Fruit fly (Drosophila melanogaster): Measurements from ENCODE around the gene mas.

Gene mas

dm6 chr3L:4167353-4167842 lies at the start of gene mas:
Gene mas (minus strand): TSS chr3L:4167464.
- no peak for TF ChIP-seq CG8478 (optimal IDR thresholded peaks at IDR 0.05)

- TF ChIP-seq CTCF (optimal IDR thresholded peaks at IDR 0.05) (no peak), CG8478 (optimal IDR thresholded peaks at IDR 0.05) (no peak)
These were observed 47.8 kb upstream of the mas start, which contains the start of gene Cpr64Ad for dm6 chr3L:4215079-4215478. Gene Cpr64Ad (plus strand): TSS chr3L:4215379.

- TF ChIP-seq CTCF (optimal IDR thresholded peaks at IDR 0.05) (no peak), CG8478 (optimal IDR thresholded peaks at IDR 0.05) (no peak)
These were observed 45.6 kb upstream of the mas start, which contains the start of gene Cpr64Ac for dm6 chr3L:4212815-4213214. Gene Cpr64Ac (minus strand): TSS chr3L:4212915.

- TF ChIP-seq CG8478 (optimal IDR thresholded peaks at IDR 0.05) (no peak), CTCF (optimal IDR thresholded peaks at IDR 0.05) (no peak)
These were observed 44.2 kb upstream of the mas start, which contains the start of gene Cpr64Ab for dm6 chr3L:4211440-4211839. Gene Cpr64Ab (minus strand): TSS chr3L:4211540.

dm6 chr3L:4209731-4210130 lies 42.5 kb upstream of the mas start:
- TF ChIP-seq CTCF (optimal IDR thresholded peaks at IDR 0.05), result no peak

dm6 chr3L:4209078-4209477 lies 41.8 kb upstream of the mas start, which contains the start of gene Cpr64Aa:
Gene Cpr64Aa (minus strand): TSS chr3L:4209178.
- TF ChIP-seq CTCF (optimal IDR thresholded peaks at IDR 0.05) (no peak), CG8478 (optimal IDR thresholded peaks at IDR 0.05) (no peak)

dm6 chr3L:4204867-4205266 lies 37.6 kb upstream of the mas start:
- TF ChIP-seq CTCF (optimal IDR thresholded peaks at IDR 0.05) (no peak), CG8478 (optimal IDR thresholded peaks at IDR 0.05) (no peak)

- no peak for TF ChIP-seq CG8478 (optimal IDR thresholded peaks at IDR 0.05)
- TF ChIP-seq CTCF (optimal IDR thresholded peaks at IDR 0.05), result no peak
These were observed 37.0 kb upstream of the mas start, which contains the start of gene CG15005 for dm6 chr3L:4204239-4204638. Gene CG15005 (minus strand): TSS chr3L:4204339.

dm6 chr3L:4193730-4194649 lies 26.7 kb upstream of the mas start, which contains the start of gene CG43367:
Gene CG43367 (plus strand): TSS chr3L:4193993.
- TF ChIP-seq CTCF (optimal IDR thresholded peaks at IDR 0.05), result no peak
- no peak for TF ChIP-seq CG8478 (optimal IDR thresholded peaks at IDR 0.05)

- TF ChIP-seq CTCF (optimal IDR thresholded peaks at IDR 0.05) (no peak), CG8478 (optimal IDR thresholded peaks at IDR 0.05) (no peak)
These were observed 20.8 kb upstream of the mas start, which contains the start of the genes Teh2 and tipE for dm6 chr3L:4187930-4188523. Gene Teh2 (minus strand): TSS chr3L:4188023. Gene tipE (plus strand): TSS chr3L:4188499.

- no peak for TF ChIP-seq CTCF (optimal IDR thresholded peaks at IDR 0.05)
- TF ChIP-seq CG8478 (optimal IDR thresholded peaks at IDR 0.05), result no peak
These were observed 19.4 kb upstream of the mas start, which contains the start of gene VhaM9.7-c for dm6 chr3L:4186659-4187058. Gene VhaM9.7-c (minus strand): TSS chr3L:4186865.

- TF ChIP-seq CG8478 (optimal IDR thresholded peaks at IDR 0.05) (no peak), CTCF (optimal IDR thresholded peaks at IDR 0.05) (no peak)
These were observed 18.0 kb upstream of the mas start for dm6 chr3L:4185259-4185658.

- no peak for TF ChIP-seq CTCF (optimal IDR thresholded peaks at IDR 0.05)
- no peak for TF ChIP-seq CG8478 (optimal IDR thresholded peaks at IDR 0.05)
These were observed 17.3 kb upstream of the mas start, which contains the start of gene Teh3 for dm6 chr3L:4184563-4184962. Gene Teh3 (minus strand): TSS chr3L:4184663.

- TF ChIP-seq CG8478 (optimal IDR thresholded peaks at IDR 0.05), result no peak
These were observed 10.8 kb upstream of the mas start, which contains the start of gene Teh4 for dm6 chr3L:4177981-4178562. Gene Teh4 (minus strand): TSS chr3L:4178270.

dm6 chr3L:4173584-4173983 lies 6.3 kb upstream of the mas start, which contains the start of gene CG18675:
Gene CG18675 (plus strand): TSS chr3L:4173884.
- TF ChIP-seq CTCF (optimal IDR thresholded peaks at IDR 0.05) (no peak), CG8478 (optimal IDR thresholded peaks at IDR 0.05) (no peak)
